Worm (Caenorhabditis elegans) whole organism, young adult: ENCODE measurements around the gene str-48.

Source experiments
- dox-1 ChIP-seq: fragments of 200-800 bp; sonication (Bioruptor generic); IDR thresholded peaks from 2 replicates; pipeline ENCODE4 v1.3.6; 2022; ENCODE audit warnings: missing genetic modification reagents, missing genetic modification characterization, missing compliant biosample characterization
- dpff-1 ChIP-seq: sonication (generic microtip); optimal IDR thresholded peaks from 2 replicates; lab custom pipeline; 2017; ENCODE audit warnings: mild to moderate bottlenecking, missing genetic modification characterization, missing compliant biosample characterization
- efl-1 ChIP-seq: fragments of 150-350 bp; optimal IDR thresholded peaks from 2 replicates; lab custom pipeline; 2014; ENCODE audit warnings: missing biosample characterization, missing genetic modification reagents, missing genetic modification characterization
- xnd-1 ChIP-seq: sonication (generic microtip); optimal IDR thresholded peaks from 2 replicates; lab custom pipeline; 2016; ENCODE audit warnings: missing genotype, missing genetic modification reagents, missing genetic modification characterization, missing compliant biosample characterization

ce11 chrIV:7097450-7097849 lies 24.4 kb upstream of the str-48 start:
- TF ChIP-seq xnd-1: no peak
- no peak for TF ChIP-seq dox-1 (GFP tag; lab: Robert Waterston, UW)
- no peak for TF ChIP-seq efl-1
- TF ChIP-seq dpff-1 (tag; lab: Kevin White, UChicago): no peak
